Worm (Caenorhabditis elegans) whole organism, young adult: Measurements from ENCODE around the gene irld-47.

ENCODE experiments used
- F49E8.2 ChIP-seq: sonication (generic microtip); optimal IDR thresholded peaks from 3 replicates; lab custom pipeline; 2017; ENCODE audit warnings: missing genetic modification characterization, mild to moderate bottlenecking, missing compliant biosample characterization, antibody characterized with exemption, moderate library complexity; ENCODE audit not compliant: insufficient read depth
- T26A5.8 ChIP-seq: sonication (generic microtip); optimal IDR thresholded peaks from 2 replicates; lab custom pipeline; 2016; ENCODE audit warnings: missing genetic modification characterization, missing compliant biosample characterization
- pha-4 ChIP-seq: fragments of 150-350 bp; sonication (generic microtip); optimal IDR thresholded peaks from 2 replicates; lab custom pipeline; 2014; ENCODE audit warnings: missing biosample characterization, missing genetic modification reagents, missing genetic modification characterization
- tlf-1 ChIP-seq: fragments of 200-800 bp; sonication (Bioruptor generic); optimal IDR thresholded peaks from 2 replicates; lab custom pipeline; 2018; ENCODE audit warnings: mild to moderate bottlenecking, missing genetic modification characterization, missing compliant biosample characterization

- TF ChIP-seq tlf-1 (no peak), T26A5.8 (tag; lab: Kevin White, UChicago) (no peak), F49E8.2 (no peak), pha-4 (tag; lab: Kevin White, UChicago) (no peak)
These were observed 27.3 kb upstream of the irld-47 start, which contains the start of gene acr-7 for ce11 chrII:7849697-7850096.
